Worm (Caenorhabditis elegans) whole organism, late embryonic: ENCODE measurements around the gene lurp-1.

Experiments
- C08G9.2 ChIP-seq: sonication (generic microtip); optimal IDR thresholded peaks from 2 replicates; lab custom pipeline; 2016; ENCODE audit warnings: mild to moderate bottlenecking, missing genetic modification characterization, moderate library complexity, missing compliant biosample characterization
- F13H6.1 ChIP-seq: sonication (generic microtip); optimal IDR thresholded peaks from 2 replicates; lab custom pipeline; 2016; ENCODE audit warnings: missing genetic modification characterization, missing compliant biosample characterization
- K02D7.2 ChIP-seq: sonication (generic microtip); optimal IDR thresholded peaks from 2 replicates; lab custom pipeline; 2017; ENCODE audit warnings: mild to moderate bottlenecking, missing genetic modification characterization, missing compliant biosample characterization
- K09A11.1 ChIP-seq: sonication (generic microtip); optimal IDR thresholded peaks from 2 replicates; lab custom pipeline; 2017; ENCODE audit warnings: antibody characterized with exemption, mild to moderate bottlenecking, missing genetic modification characterization, missing compliant biosample characterization; ENCODE audit not compliant: insufficient read depth
- T23F11.4 ChIP-seq: fragments of 200-800 bp; sonication (Bioruptor generic); optimal IDR thresholded peaks from 2 replicates; lab custom pipeline; 2018; ENCODE audit warnings: mild to moderate bottlenecking, missing genetic modification characterization, missing compliant biosample characterization
- ahr-1 ChIP-seq: sonication (generic microtip); optimal IDR thresholded peaks from 2 replicates; lab custom pipeline; 2016; ENCODE audit warnings: missing genetic modification characterization, missing compliant biosample characterization
- ama-1 ChIP-seq: fragments of 150-350 bp; optimal IDR thresholded peaks from 2 replicates; lab custom pipeline; 2014
- ceh-14 ChIP-seq: sonication (generic microtip); optimal IDR thresholded peaks from 2 replicates; lab custom pipeline; 2016; ENCODE audit warnings: missing genotype, missing genetic modification characterization, missing compliant biosample characterization
- ceh-18 ChIP-seq: sonication (generic microtip); optimal IDR thresholded peaks from 2 replicates; lab custom pipeline; 2016; ENCODE audit warnings: missing genetic modification characterization, missing compliant biosample characterization
- ceh-2 ChIP-seq: sonication (generic microtip); optimal IDR thresholded peaks from 2 replicates; lab custom pipeline; 2016; ENCODE audit warnings: missing genotype, missing genetic modification characterization, missing compliant biosample characterization
- ceh-22 ChIP-seq: sonication (generic microtip); optimal IDR thresholded peaks from 2 replicates; lab custom pipeline; 2017; ENCODE audit warnings: missing biosample characterization, missing genetic modification characterization
- ceh-24 ChIP-seq: sonication (generic microtip); optimal IDR thresholded peaks from 2 replicates; lab custom pipeline; 2016; ENCODE audit warnings: mild to moderate bottlenecking, missing genetic modification characterization, missing compliant biosample characterization
- ceh-30 ChIP-seq: fragments of 150-350 bp; optimal IDR thresholded peaks from 2 replicates; lab custom pipeline; 2014; ENCODE audit warnings: missing biosample characterization, missing genetic modification characterization
- ceh-31 ChIP-seq: sonication (generic microtip); optimal IDR thresholded peaks from 2 replicates; lab custom pipeline; 2016; ENCODE audit warnings: missing genetic modification characterization, missing compliant biosample characterization
- ceh-45 ChIP-seq: fragments of 200-800 bp; sonication (Bioruptor generic); IDR thresholded peaks from 2 replicates; pipeline ENCODE4 v1.3.6; 2022; ENCODE audit warnings: missing genetic modification reagents, missing genetic modification characterization, missing compliant biosample characterization
- ceh-48 ChIP-seq: sonication (generic microtip); optimal IDR thresholded peaks from 2 replicates; lab custom pipeline; 2016; ENCODE audit warnings: missing genetic modification characterization, inconsistent platforms, missing compliant biosample characterization
- ceh-6 ChIP-seq: fragments of 200-800 bp; sonication (Bioruptor generic); optimal IDR thresholded peaks from 2 replicates; lab custom pipeline; 2018; ENCODE audit warnings: mild to moderate bottlenecking, missing genetic modification characterization, missing compliant biosample characterization
- ceh-9 ChIP-seq: sonication (generic microtip); optimal IDR thresholded peaks from 2 replicates; lab custom pipeline; 2016; ENCODE audit warnings: mild to moderate bottlenecking, missing genetic modification characterization, inconsistent platforms, missing compliant biosample characterization
- che-1 ChIP-seq: sonication (generic microtip); optimal IDR thresholded peaks from 2 replicates; lab custom pipeline; 2016; ENCODE audit warnings: mild to moderate bottlenecking, missing genetic modification characterization, missing compliant biosample characterization
- dve-1 ChIP-seq: sonication (generic microtip); optimal IDR thresholded peaks from 2 replicates; lab custom pipeline; 2017; ENCODE audit warnings: antibody characterized with exemption, mild to moderate bottlenecking, missing genetic modification characterization, missing compliant biosample characterization
- elt-2 ChIP-seq: sonication (generic microtip); optimal IDR thresholded peaks from 2 replicates; lab custom pipeline; 2016; ENCODE audit warnings: missing genetic modification reagents, missing genetic modification characterization, missing compliant biosample characterization
- elt-4 ChIP-seq: sonication (generic microtip); optimal IDR thresholded peaks from 2 replicates; lab custom pipeline; 2016; ENCODE audit warnings: missing genetic modification characterization, missing compliant biosample characterization
- ets-4 ChIP-seq: sonication (generic microtip); optimal IDR thresholded peaks from 2 replicates; lab custom pipeline; 2016; ENCODE audit warnings: missing genetic modification characterization, missing compliant biosample characterization
- eyg-1 ChIP-seq: sonication (generic microtip); optimal IDR thresholded peaks from 2 replicates; lab custom pipeline; 2016; ENCODE audit warnings: missing genotype, missing genetic modification characterization, missing compliant biosample characterization
- fkh-6 ChIP-seq: sonication (generic microtip); optimal IDR thresholded peaks from 2 replicates; lab custom pipeline; 2016; ENCODE audit warnings: missing genetic modification characterization, missing compliant biosample characterization
- gmeb-2 ChIP-seq: sonication (generic microtip); optimal IDR thresholded peaks from 2 replicates; lab custom pipeline; 2016; ENCODE audit warnings: missing genetic modification characterization, inconsistent platforms, missing compliant biosample characterization
- hlh-13 ChIP-seq: fragments of 200-800 bp; sonication (Bioruptor generic); optimal IDR thresholded peaks from 2 replicates; lab custom pipeline; 2018; ENCODE audit warnings: mild to moderate bottlenecking, missing genetic modification characterization, missing compliant biosample characterization
- hlh-15 ChIP-seq: sonication (generic microtip); optimal IDR thresholded peaks from 2 replicates; lab custom pipeline; 2016; ENCODE audit warnings: missing genetic modification characterization, missing compliant biosample characterization
- hlh-30 ChIP-seq: sonication (generic microtip); optimal IDR thresholded peaks from 2 replicates; lab custom pipeline; 2017; ENCODE audit warnings: antibody characterized with exemption, missing genetic modification characterization, missing compliant biosample characterization; ENCODE audit not compliant: insufficient read depth
- hlh-6 ChIP-seq: sonication (generic microtip); optimal IDR thresholded peaks from 2 replicates; lab custom pipeline; 2016; ENCODE audit warnings: missing genotype, missing genetic modification characterization, missing compliant biosample characterization
- hlh-8 ChIP-seq: sonication (generic microtip); optimal IDR thresholded peaks from 2 replicates; lab custom pipeline; 2016; ENCODE audit warnings: missing genotype, missing genetic modification characterization, missing compliant biosample characterization
- lim-6 ChIP-seq: sonication (generic microtip); optimal IDR thresholded peaks from 2 replicates; lab custom pipeline; 2016; ENCODE audit warnings: missing genetic modification characterization, missing compliant biosample characterization
- madf-2 ChIP-seq: sonication (generic microtip); optimal IDR thresholded peaks from 2 replicates; lab custom pipeline; 2017; ENCODE audit warnings: missing genetic modification characterization, missing compliant biosample characterization
- mec-3 ChIP-seq: sonication (generic microtip); optimal IDR thresholded peaks from 2 replicates; lab custom pipeline; 2016; ENCODE audit warnings: borderline replicate concordance, missing genetic modification characterization, missing compliant biosample characterization
- nfya-1 ChIP-seq: sonication (generic microtip); optimal IDR thresholded peaks from 2 replicates; lab custom pipeline; 2017; ENCODE audit warnings: missing genetic modification characterization, mild to moderate bottlenecking, missing compliant biosample characterization, antibody characterized with exemption, moderate library complexity
- nhr-11 ChIP-seq: fragments of 150-350 bp; optimal IDR thresholded peaks from 2 replicates; lab custom pipeline; 2014; ENCODE audit warnings: missing biosample characterization, missing genetic modification characterization
- nhr-232 ChIP-seq: sonication (generic microtip); optimal IDR thresholded peaks from 2 replicates; lab custom pipeline; 2016; ENCODE audit warnings: missing genetic modification characterization, missing compliant biosample characterization
- pag-3 ChIP-seq: sonication (generic microtip); optimal IDR thresholded peaks from 2 replicates; lab custom pipeline; 2016; ENCODE audit warnings: missing compliant biosample characterization, missing genetic modification characterization, borderline replicate concordance
- pat-9 ChIP-seq: fragments of 200-800 bp; sonication (Bioruptor generic); optimal IDR thresholded peaks from 2 replicates; lab custom pipeline; 2018; ENCODE audit warnings: mild to moderate bottlenecking, missing genetic modification characterization, moderate library complexity, missing compliant biosample characterization
- pax-1 ChIP-seq: fragments of 150-350 bp; optimal IDR thresholded peaks from 2 replicates; lab custom pipeline; 2014; ENCODE audit warnings: missing biosample characterization, missing genetic modification characterization
- pha-4 ChIP-seq: fragments of 150-350 bp; optimal IDR thresholded peaks from 2 replicates; lab custom pipeline; 2018; ENCODE audit warnings: missing biosample characterization, missing genetic modification reagents, missing genetic modification characterization
- pros-1 ChIP-seq: fragments of 150-350 bp; optimal IDR thresholded peaks from 2 replicates; lab custom pipeline; 2014; ENCODE audit warnings: missing biosample characterization, missing genetic modification reagents, missing genetic modification characterization
- ref-2 ChIP-seq: sonication (generic microtip); optimal IDR thresholded peaks from 2 replicates; lab custom pipeline; 2016; ENCODE audit warnings: missing genetic modification characterization, missing compliant biosample characterization
- rnt-1 ChIP-seq: sonication (generic microtip); optimal IDR thresholded peaks from 2 replicates; lab custom pipeline; 2016; ENCODE audit warnings: missing genetic modification characterization, missing compliant biosample characterization
- sox-2 ChIP-seq: fragments of 200-800 bp; sonication (Bioruptor generic); IDR thresholded peaks from 2 replicates; pipeline ENCODE4 v1.3.6; 2022; ENCODE audit warnings: missing genetic modification reagents, missing genetic modification characterization, missing compliant biosample characterization
- sox-4 ChIP-seq: sonication (generic microtip); optimal IDR thresholded peaks from 2 replicates; lab custom pipeline; 2017; ENCODE audit warnings: mild to moderate bottlenecking, missing genetic modification characterization, inconsistent platforms, missing compliant biosample characterization
- syd-9 ChIP-seq: sonication (generic microtip); optimal IDR thresholded peaks from 2 replicates; lab custom pipeline; 2016; ENCODE audit warnings: mild to moderate bottlenecking, missing genetic modification characterization, moderate library complexity, missing compliant biosample characterization
- tbx-2 ChIP-seq: sonication (generic microtip); optimal IDR thresholded peaks from 2 replicates; lab custom pipeline; 2016; ENCODE audit warnings: missing genetic modification characterization, missing compliant biosample characterization
- tbx-7 ChIP-seq: sonication (generic microtip); optimal IDR thresholded peaks from 2 replicates; lab custom pipeline; 2016; ENCODE audit warnings: missing genotype, missing genetic modification characterization, missing compliant biosample characterization
- ttx-3 ChIP-seq: sonication (generic microtip); optimal IDR thresholded peaks from 2 replicates; lab custom pipeline; 2016; ENCODE audit warnings: missing genetic modification reagents, missing genetic modification characterization, missing compliant biosample characterization
- unc-42 ChIP-seq: sonication (generic microtip); optimal IDR thresholded peaks from 2 replicates; lab custom pipeline; 2016; ENCODE audit warnings: missing genotype, missing genetic modification characterization, missing compliant biosample characterization
- unc-55 ChIP-seq: sonication (generic microtip); optimal IDR thresholded peaks from 2 replicates; lab custom pipeline; 2017; ENCODE audit warnings: missing biosample characterization, missing genetic modification reagents, missing genetic modification characterization
- unc-86 ChIP-seq: sonication (generic microtip); optimal IDR thresholded peaks from 2 replicates; lab custom pipeline; 2016; ENCODE audit warnings: missing genetic modification characterization, missing compliant biosample characterization

The lurp-1 gene

ce11 chrII:10868670-10869246 lies 12.0 kb upstream of the lurp-1 start, which contains the start of the genes gmps-1 and cap-2:
Gene gmps-1, minus strand, starts transcription at chrII:10868720.
Gene cap-2, plus strand, starts transcription at chrII:10869196.
- TF ChIP-seq mec-3 (no peak), tbx-2 (tag; lab: Kevin White, UChicago) (peak; percentile 80), madf-2 (no peak), ceh-9 (no peak), gmeb-2 (tag; lab: Kevin White, UChicago) (no peak), ceh-6 (no peak), ahr-1 (tag; lab: Kevin White, UChicago) (no peak), pax-1 (tag; lab: Kevin White, UChicago) (peak; percentile 56), ceh-31 (tag; lab: Kevin White, UChicago) (peak; percentile 78), rnt-1 (peak; percentile 29), K09A11.1 (tag; lab: Kevin White, UChicago) (no peak), hlh-30 (tag; lab: Kevin White, UChicago) (no peak), K02D7.2 (tag; lab: Kevin White, UChicago) (no peak), eyg-1 (peak; percentile 5), dve-1 (tag; lab: Kevin White, UChicago) (peak; percentile 36), hlh-6 (tag; lab: Kevin White, UChicago) (no peak), ceh-24 (tag; lab: Kevin White, UChicago) (no peak), pag-3 (no peak), ceh-18 (tag; lab: Kevin White, UChicago) (peak; percentile 76), ceh-22 (no peak), syd-9 (tag; lab: Kevin White, UChicago) (no peak), nhr-232 (tag; lab: Kevin White, UChicago) (no peak), hlh-8 (peak; percentile 19), sox-4 (tag; lab: Kevin White, UChicago) (no peak), hlh-15 (tag; lab: Kevin White, UChicago) (no peak), ceh-2 (tag; lab: Kevin White, UChicago) (peak; percentile 2), unc-86 (peak; percentile 30), ref-2 (no peak), F13H6.1 (tag; lab: Kevin White, UChicago) (no peak), ceh-45 (GFP tag; lab: Robert Waterston, UW) (no peak), ceh-14 (tag; lab: Kevin White, UChicago) (peak; percentile 40), nhr-11 (no peak), nfya-1 (tag; lab: Kevin White, UChicago) (peak; percentile 95), ets-4 (tag; lab: Kevin White, UChicago) (peak; percentile 22), che-1 (tag; lab: Kevin White, UChicago) (no peak), pat-9 (tag; lab: Kevin White, UChicago) (peak; percentile 9), fkh-6 (tag; lab: Kevin White, UChicago) (no peak), elt-2 (peak; percentile 63), C08G9.2 (tag; lab: Kevin White, UChicago) (peak; percentile 47), ceh-48 (peak; percentile 98), sox-2 (no peak; the same call in 1 of the 2 replicates), tbx-7 (tag; lab: Kevin White, UChicago) (no peak), lim-6 (tag; lab: Kevin White, UChicago) (no peak), pros-1 (tag; lab: Kevin White, UChicago) (no peak), unc-42 (peak; percentile 69), unc-55 (GFP tag; lab: Kevin White, UChicago) (peak; percentile 1), T23F11.4 (GFP tag; lab: Kevin White, UChicago) (no peak), elt-4 (tag; lab: Kevin White, UChicago) (no peak), ttx-3 (no peak), pha-4 (tag; lab: Kevin White, UChicago) (no peak), ceh-30 (tag; lab: Kevin White, UChicago) (no peak), hlh-13 (no peak), ama-1 (lab: Kevin White, UChicago) (no peak)
